Worm (Caenorhabditis elegans) whole organism, L4/young adult: ENCODE data around the gene C15H9.11.

Source experiments
- dao-5 ChIP-seq: sonication (generic microtip); optimal IDR thresholded peaks from 2 replicates; lab custom pipeline; 2016; ENCODE audit warnings: missing genotype, missing genetic modification characterization, moderate library complexity, missing compliant biosample characterization
- him-1 ChIP-seq: sonication (generic microtip); optimal IDR thresholded peaks from 2 replicates; lab custom pipeline; 2016; ENCODE audit warnings: missing genotype, missing genetic modification reagents, missing genetic modification characterization, missing compliant biosample characterization

- TF ChIP-seq him-1 (no peak), dao-5 (tag; lab: Kevin White, UChicago) (no peak)
Measured at ce11 chrX:6090779-6091178, 12.4 kb downstream of the C15H9.11 start.
